Worm (Caenorhabditis elegans): ENCODE results near the gene T25C12.3.

T25C12.3 gene

ce11 chrX:11463568-11463967 is 36.2 kb downstream of the T25C12.3 start:
- TF ChIP-seq ceh-63 (GFP tag; optimal IDR thresholded peaks at IDR 0.05), result no peak
- TF ChIP-seq efl-1 (optimal IDR thresholded peaks at IDR 0.05), result no peak
- TF ChIP-seq efl-1 (GFP tag; optimal IDR thresholded peaks at IDR 0.05 in 1 of 2), result peak in 1 of 2 experiments; percentile 22
- TF ChIP-seq unc-98 (GFP tag; IDR thresholded peaks at IDR 0.05), result no peak
- TF ChIP-seq rnt-1 (tag; optimal IDR thresholded peaks at IDR 0.05), result peak; percentile 8
- no peak for TF ChIP-seq dpl-1 (GFP tag; optimal IDR thresholded peaks at IDR 0.05)

- TF ChIP-seq lin-14 (GFP tag; optimal IDR thresholded peaks at IDR 0.05) (peak; percentile 68), mab-9 (GFP tag; IDR thresholded peaks at IDR 0.05) (0 out of 2 replicates have a peak, but pooled peaks have one; percentile 13), grh-1 (GFP tag; IDR thresholded peaks at IDR 0.05) (no peak), alr-1 (tag; optimal IDR thresholded peaks at IDR 0.05; ENCODE audit: borderline replicate concordance) (no peak)
Measured at ce11 chrX:11463005-11463404, 36.8 kb downstream of the T25C12.3 start.

- TF ChIP-seq dsc-1 (tag; optimal IDR thresholded peaks at IDR 0.05) (peak; percentile 13), rnt-1 (tag; optimal IDR thresholded peaks at IDR 0.05) (no peak), grh-1 (GFP tag; IDR thresholded peaks at IDR 0.05) (no peak), nhr-12 (tag; optimal IDR thresholded peaks at IDR 0.05) (no peak), lin-14 (GFP tag; optimal IDR thresholded peaks at IDR 0.05) (peak; percentile 85), lin-35 (GFP tag; optimal IDR thresholded peaks at IDR 0.05) (no peak), lsy-2 (tag; optimal IDR thresholded peaks at IDR 0.05) (peak in 1 of 2 experiments; percentile 16), zag-1 (tag; optimal IDR thresholded peaks at IDR 0.05) (no peak), unc-98 (GFP tag; IDR thresholded peaks at IDR 0.05) (no peak), nhr-47 (tag; optimal IDR thresholded peaks at IDR 0.05) (no peak), F16B12.6 (tag; optimal IDR thresholded peaks at IDR 0.05) (no peak), efl-1 (optimal IDR thresholded peaks at IDR 0.05) (no peak), efl-1 (GFP tag; optimal IDR thresholded peaks at IDR 0.05 in 1 of 2) (no peak), mep-1 (tag; optimal IDR thresholded peaks at IDR 0.05) (peak; percentile 46), ceh-88 (GFP tag; IDR thresholded peaks at IDR 0.05) (no peak), C16A3.4 (tag; optimal IDR thresholded peaks at IDR 0.05) (no peak), xbp-1 (tag; optimal IDR thresholded peaks at IDR 0.05) (no peak), nhr-11 (tag; optimal IDR thresholded peaks at IDR 0.05) (no peak), nhr-85 (tag) (peak; percentile 68), ztf-4 (tag; optimal IDR thresholded peaks at IDR 0.05) (no peak), snpc-4 (tag; optimal IDR thresholded peaks at IDR 0.05) (no peak), nhr-90 (tag; optimal IDR thresholded peaks at IDR 0.05; ENCODE audit: poor library complexity) (no peak), mef-2 (tag; optimal IDR thresholded peaks at IDR 0.05) (no peak), unc-30 (tag; optimal IDR thresholded peaks at IDR 0.05) (no peak), nhr-20 (tag; optimal IDR thresholded peaks at IDR 0.05) (no peak), snu-23 (GFP tag; optimal IDR thresholded peaks at IDR 0.05) (peak; percentile 17), zip-4 (GFP tag; optimal IDR thresholded peaks at IDR 0.05) (no peak)
Measured at ce11 chrX:11462112-11462511, 37.7 kb downstream of the T25C12.3 start.

ce11 chrX:11461545-11461944 is 38.3 kb downstream of the T25C12.3 start:
- TF ChIP-seq blmp-1 (tag; optimal IDR thresholded peaks at IDR 0.05) (peak; percentile 97), elt-2 (tag; optimal IDR thresholded peaks at IDR 0.05) (peak; percentile 11), F16B12.6 (tag; optimal IDR thresholded peaks at IDR 0.05) (no peak), isw-1 (GFP tag; IDR thresholded peaks at IDR 0.05) (no peak)

- TF ChIP-seq hlh-4 (tag; optimal IDR thresholded peaks at IDR 0.05), result no peak
- TF ChIP-seq ztf-11 (tag; optimal IDR thresholded peaks at IDR 0.05), result no peak
- no peak for TF ChIP-seq irx-1 (tag; optimal IDR thresholded peaks at IDR 0.05)
- TF ChIP-seq lin-13 (GFP tag; optimal IDR thresholded peaks at IDR 0.05), result no peak
- no peak for TF ChIP-seq ces-1 (GFP tag; optimal IDR thresholded peaks at IDR 0.05)
- TF ChIP-seq blmp-1 (tag; optimal IDR thresholded peaks at IDR 0.05), result no peak
- no peak for TF ChIP-seq ztf-4 (tag; optimal IDR thresholded peaks at IDR 0.05)
- no peak for TF ChIP-seq rnt-1 (tag; optimal IDR thresholded peaks at IDR 0.05)
- TF ChIP-seq vab-15 (tag; optimal IDR thresholded peaks at IDR 0.05), result no peak
- TF ChIP-seq fkh-4 (tag; optimal IDR thresholded peaks at IDR 0.05; ENCODE audit: borderline replicate concordance), result no peak
Measured at ce11 chrX:11456665-11457064, 43.1 kb downstream of the T25C12.3 start.
